Fruit fly (Drosophila melanogaster) whole organism, embryonic: ENCODE data around the gene CG1142.
A peak's percentile ranks its signal among the peaks of the same experiment; 100 is the strongest.

Source experiments
- B-H2 ChIP-seq: fragments of 200-800 bp; sonication (Bioruptor generic); optimal IDR thresholded peaks from 2 replicates; lab custom pipeline; 2018; ENCODE audit warnings: missing biosample characterization, mild to moderate bottlenecking, missing genetic modification characterization
- CG10267 ChIP-seq: fragments of 200-800 bp; sonication (Bioruptor generic); optimal IDR thresholded peaks from 2 replicates; lab custom pipeline; 2018; ENCODE audit warnings: missing biosample characterization, mild to moderate bottlenecking, missing genetic modification characterization, moderate library complexity
- CG10654 ChIP-seq: fragments of 200-800 bp; sonication (Bioruptor generic); optimal IDR thresholded peaks from 2 replicates; lab custom pipeline; 2016; ENCODE audit warnings: missing biosample characterization, missing genetic modification characterization
- CG12659 ChIP-seq: fragments of 200-800 bp; sonication (Bioruptor generic); optimal IDR thresholded peaks from 3 replicates; lab custom pipeline; 2017; ENCODE audit warnings: mild to moderate bottlenecking, missing biosample characterization, missing genetic modification reagents, missing genetic modification characterization
- CG12942 ChIP-seq: fragments of 200-800 bp; sonication (Bioruptor generic); optimal IDR thresholded peaks from 3 replicates; lab custom pipeline; 2016; ENCODE audit warnings: missing biosample characterization, missing genetic modification characterization
- CG13123 ChIP-seq: fragments of 200-800 bp; sonication (Bioruptor generic); optimal IDR thresholded peaks from 2 replicates; lab custom pipeline; 2016; ENCODE audit warnings: missing biosample characterization, missing genetic modification characterization
- CG13296 ChIP-seq: fragments of 200-800 bp; sonication (Bioruptor generic); optimal IDR thresholded peaks from 3 replicates; lab custom pipeline; 2018; ENCODE audit warnings: missing biosample characterization, mild to moderate bottlenecking, missing genetic modification characterization
- CG1529 ChIP-seq: fragments of 200-800 bp; sonication (Bioruptor generic); optimal IDR thresholded peaks from 3 replicates; lab custom pipeline; 2018; ENCODE audit warnings: missing biosample characterization, missing genetic modification characterization
- CG17328 ChIP-seq: fragments of 200-800 bp; sonication (Bioruptor generic); IDR thresholded peaks from 2 replicates; pipeline ENCODE4 v1.3.6; 2022; ENCODE audit warnings: missing biosample characterization, missing genetic modification characterization
- CG2116 ChIP-seq: fragments of 200-800 bp; sonication (Bioruptor generic); optimal IDR thresholded peaks from 3 replicates; lab custom pipeline; 2018; ENCODE audit warnings: missing biosample characterization, mild to moderate bottlenecking, missing genetic modification characterization
- CG2875 ChIP-seq: fragments of 200-800 bp; sonication (Bioruptor generic); optimal IDR thresholded peaks from 2 replicates; lab custom pipeline; 2017; ENCODE audit warnings: missing biosample characterization, mild to moderate bottlenecking, missing genetic modification characterization, missing genetic modification reagents
- CG31388 ChIP-seq: fragments of 200-800 bp; sonication (Bioruptor generic); optimal IDR thresholded peaks from 2 replicates; lab custom pipeline; 2016; ENCODE audit warnings: missing biosample characterization, missing genetic modification characterization
- CG3281 ChIP-seq: fragments of 200-800 bp; sonication (Bioruptor generic); optimal IDR thresholded peaks from 3 replicates; lab custom pipeline; 2017; ENCODE audit warnings: missing biosample characterization, mild to moderate bottlenecking, missing genetic modification characterization
- CG4707 ChIP-seq: fragments of 200-800 bp; sonication (Bioruptor generic); optimal IDR thresholded peaks from 2 replicates; lab custom pipeline; 2018; ENCODE audit warnings: missing biosample characterization, mild to moderate bottlenecking, missing genetic modification characterization, moderate library complexity
- CG5180 ChIP-seq: fragments of 200-800 bp; sonication (Bioruptor generic); optimal IDR thresholded peaks from 3 replicates; lab custom pipeline; 2017; ENCODE audit warnings: missing biosample characterization, missing genetic modification characterization, mild to moderate bottlenecking, moderate library complexity, missing genetic modification reagents
- CG6791 ChIP-seq: fragments of 200-800 bp; sonication (Bioruptor generic); IDR thresholded peaks from 3 replicates; pipeline ENCODE4 v1.3.6; 2022; ENCODE audit warnings: missing biosample characterization, missing genetic modification characterization; ENCODE audit not compliant: partially characterized antibody
- CG6813 ChIP-seq: fragments of 200-800 bp; sonication (Bioruptor generic); optimal IDR thresholded peaks from 2 replicates; lab custom pipeline; 2017; ENCODE audit warnings: missing biosample characterization, missing genetic modification characterization, mild to moderate bottlenecking, moderate library complexity, missing genetic modification reagents
- CG8089 ChIP-seq: fragments of 200-800 bp; sonication (Bioruptor generic); optimal IDR thresholded peaks from 3 replicates; lab custom pipeline; 2016; ENCODE audit warnings: missing biosample characterization, missing genetic modification characterization
- CG8290 ChIP-seq, 3 experiments: fragments of 200-800 bp; sonication (Bioruptor generic); optimal IDR thresholded peaks; 2 replicates each; lab custom pipeline; 2016 to 2019; ENCODE audit warnings: missing biosample characterization in 3 of 3, missing genetic modification characterization in 3 of 3, mild to moderate bottlenecking in 2 of 3, moderate library complexity in 1 of 3
- CG9215 ChIP-seq: fragments of 200-800 bp; sonication (Bioruptor generic); IDR thresholded peaks from 2 replicates; pipeline ENCODE4 v1.3.6; 2022; ENCODE audit warnings: missing biosample characterization, missing genetic modification characterization
- CG9876 ChIP-seq: fragments of 200-800 bp; sonication (Bioruptor generic); optimal IDR thresholded peaks from 2 replicates; lab custom pipeline; 2016; ENCODE audit warnings: missing biosample characterization, missing genetic modification characterization
- CG9932 ChIP-seq: fragments of 200-800 bp; sonication (Bioruptor generic); IDR thresholded peaks from 2 replicates; pipeline ENCODE4 v1.3.6; 2022; ENCODE audit warnings: missing biosample characterization, missing genetic modification characterization
- CrebB ChIP-seq: fragments of 200-800 bp; sonication (Bioruptor generic); optimal IDR thresholded peaks from 3 replicates; lab custom pipeline; 2018; ENCODE audit warnings: missing biosample characterization, mild to moderate bottlenecking, missing genetic modification characterization
- E2f1 ChIP-seq: fragments of 200-800 bp; sonication (Bioruptor generic); IDR thresholded peaks from 2 replicates; pipeline ENCODE4 v1.3.6; 2022; ENCODE audit warnings: missing biosample characterization, missing genetic modification characterization
- Ets65A ChIP-seq: fragments of 200-800 bp; sonication (Bioruptor generic); peaks from one replicate; lab custom pipeline; 2016; ENCODE audit warnings: missing biosample characterization, missing genetic modification characterization
- HmgD ChIP-seq: fragments of 200-800 bp; sonication (Bioruptor generic); optimal IDR thresholded peaks from 3 replicates; lab custom pipeline; 2016; ENCODE audit warnings: missing biosample characterization, missing genetic modification characterization
- Lim3 ChIP-seq: fragments of 200-800 bp; sonication (Bioruptor generic); IDR thresholded peaks from 2 replicates; pipeline ENCODE4 v1.3.6; 2022; ENCODE audit warnings: missing biosample characterization, missing genetic modification characterization
- Max ChIP-seq: fragments of 200-800 bp; sonication (Bioruptor generic); optimal IDR thresholded peaks from 2 replicates; lab custom pipeline; 2016; ENCODE audit warnings: missing biosample characterization, mild to moderate bottlenecking, missing genetic modification characterization
- Spps ChIP-seq: fragments of 200-800 bp; sonication (Bioruptor generic); optimal IDR thresholded peaks from 2 replicates; lab custom pipeline; 2018; ENCODE audit warnings: missing biosample characterization, mild to moderate bottlenecking, missing genetic modification characterization
- Sry-β ChIP-seq: fragments of 200-800 bp; sonication (Bioruptor generic); optimal IDR thresholded peaks from 2 replicates; lab custom pipeline; 2018; ENCODE audit warnings: missing biosample characterization, mild to moderate bottlenecking, missing genetic modification characterization, moderate library complexity
- Xrp1 ChIP-seq: fragments of 200-800 bp; sonication (Bioruptor generic); IDR thresholded peaks from 2 replicates; pipeline ENCODE4 v1.3.6; 2022; ENCODE audit warnings: missing biosample characterization, missing genetic modification characterization
- abd-A ChIP-seq: fragments of 200-800 bp; sonication (Bioruptor generic); optimal IDR thresholded peaks from 3 replicates; lab custom pipeline; 2019; ENCODE audit warnings: missing biosample characterization, mild to moderate bottlenecking, missing genetic modification characterization, moderate library complexity
- chn ChIP-seq: fragments of 200-800 bp; sonication (Bioruptor generic); optimal IDR thresholded peaks from 2 replicates; lab custom pipeline; 2016; ENCODE audit warnings: missing biosample characterization, missing genetic modification characterization
- crp ChIP-seq, 2 experiments: fragments of 200-800 bp; sonication (Bioruptor generic); optimal IDR thresholded peaks; 2 replicates in 1 of 2; 3 replicates in 1 of 2; lab custom pipeline; 2017; ENCODE audit warnings: missing biosample characterization in 2 of 2, missing genetic modification characterization in 2 of 2, mild to moderate bottlenecking in 1 of 2, moderate library complexity in 1 of 2
- dmrt11E ChIP-seq: fragments of 200-800 bp; sonication (Bioruptor generic); optimal IDR thresholded peaks from 3 replicates; lab custom pipeline; 2018; ENCODE audit warnings: missing biosample characterization, mild to moderate bottlenecking, missing genetic modification characterization, moderate library complexity
- fd96Cb ChIP-seq: fragments of 200-800 bp; sonication (Bioruptor generic); optimal IDR thresholded peaks from 2 replicates; lab custom pipeline; 2018; ENCODE audit warnings: missing biosample characterization, mild to moderate bottlenecking, missing genetic modification characterization, moderate library complexity
- gsb-n ChIP-seq: fragments of 200-800 bp; sonication (Bioruptor generic); optimal IDR thresholded peaks from 3 replicates; lab custom pipeline; 2018; ENCODE audit warnings: missing biosample characterization, mild to moderate bottlenecking, missing genetic modification characterization
- gt ChIP-seq: fragments of 200-800 bp; sonication (Bioruptor generic); IDR thresholded peaks from 2 replicates; pipeline ENCODE4 v1.3.6; 2022; ENCODE audit warnings: missing biosample characterization, missing genetic modification characterization
- h ChIP-seq: fragments of >200 bp; optimal IDR thresholded peaks from 2 replicates; lab custom pipeline; 2017
- kay ChIP-seq: fragments of 200-800 bp; sonication (Bioruptor generic); optimal IDR thresholded peaks from 2 replicates; lab custom pipeline; 2016; ENCODE audit warnings: missing biosample characterization, missing genetic modification characterization
- lbe ChIP-seq: fragments of 200-800 bp; sonication (Bioruptor generic); optimal IDR thresholded peaks from 2 replicates; lab custom pipeline; 2016; ENCODE audit warnings: missing biosample characterization, mild to moderate bottlenecking, missing genetic modification characterization
- lilli ChIP-seq: fragments of 200-800 bp; sonication (Bioruptor generic); optimal IDR thresholded peaks from 3 replicates; lab custom pipeline; 2016; ENCODE audit warnings: missing biosample characterization, missing genetic modification characterization
- pum ChIP-seq: fragments of 200-800 bp; sonication (Bioruptor generic); optimal IDR thresholded peaks from 2 replicates; lab custom pipeline; 2016; ENCODE audit warnings: missing biosample characterization, missing genetic modification characterization
- ro ChIP-seq: fragments of 200-800 bp; sonication (Bioruptor generic); IDR thresholded peaks from 2 replicates; pipeline ENCODE4 v1.3.6; 2022; ENCODE audit warnings: missing biosample characterization, missing genetic modification characterization
- sim ChIP-seq: fragments of 200-800 bp; sonication (Bioruptor generic); IDR thresholded peaks from 2 replicates; pipeline ENCODE4 v1.3.6; 2022; ENCODE audit warnings: missing biosample characterization, missing genetic modification characterization
- slbo ChIP-seq: fragments of 200-800 bp; sonication (Bioruptor generic); IDR thresholded peaks from 2 replicates; pipeline ENCODE4 v1.3.6; 2022; ENCODE audit warnings: missing biosample characterization, missing genetic modification characterization
- sqz ChIP-seq: fragments of 200-800 bp; sonication (Bioruptor generic); optimal IDR thresholded peaks from 3 replicates; lab custom pipeline; 2018; ENCODE audit warnings: missing biosample characterization, mild to moderate bottlenecking, missing genetic modification characterization
- tx ChIP-seq: fragments of 200-800 bp; sonication (Bioruptor generic); optimal IDR thresholded peaks from 2 replicates; lab custom pipeline; 2016; ENCODE audit warnings: missing biosample characterization, missing genetic modification characterization
- vvl ChIP-seq: fragments of 200-800 bp; sonication (Bioruptor generic); IDR thresholded peaks from 2 replicates; pipeline ENCODE4 v1.3.6; 2022; ENCODE audit warnings: missing biosample characterization, missing genetic modification characterization
- zfh1 ChIP-seq: fragments of 200-800 bp; sonication (Bioruptor generic); IDR thresholded peaks from 3 replicates; pipeline ENCODE4 v1.3.6; 2022; ENCODE audit warnings: missing biosample characterization, missing genetic modification characterization

CG1142 gene

dm6 chr3R:7506314-7506988 is 32.9 kb upstream of the CG1142 start (continued):
- peak; percentile 34 for TF ChIP-seq HmgD (GFP tag; lab: Kevin White, UChicago)
- TF ChIP-seq Spps = no peak
- TF ChIP-seq CG8290 (GFP tag; optimal IDR thresholded peaks at IDR 0.05; lab: Kevin White, UChicago) = no peak
- peak in 1 of 2 experiments; percentile 95 for TF ChIP-seq CG8290 (tag; optimal IDR thresholded peaks at IDR 0.05; lab: Kevin White, UChicago)
- no peak for TF ChIP-seq CG5180 (GFP tag; lab: Kevin White, UChicago)
- peak; percentile 86 for TF ChIP-seq CG12659 (GFP tag; lab: Kevin White, UChicago)
- peak; percentile 59; the same call in 2 of the 3 replicates for TF ChIP-seq zfh1 (GFP tag; lab: Robert Waterston, UW)
- TF ChIP-seq slbo (GFP tag; lab: Robert Waterston, UW) = peak; percentile 97
- TF ChIP-seq h (lab: Kevin White, UChicago) = no peak
- TF ChIP-seq CG9215 (GFP tag; lab: Robert Waterston, UW) = peak; percentile 78
- peak; percentile 29 for TF ChIP-seq B-H2 (GFP tag; lab: Kevin White, UChicago)
- TF ChIP-seq CG6813 = peak; percentile 65
- TF ChIP-seq CG10654 (GFP tag; lab: Kevin White, UChicago) = peak; percentile 48
- peak; percentile 92 for TF ChIP-seq CG9932
- peak; percentile 58 for TF ChIP-seq Xrp1
- no peak for TF ChIP-seq CG1529 (GFP tag; lab: Kevin White, UChicago)
- TF ChIP-seq CG2116 (GFP tag; lab: Kevin White, UChicago) = peak; percentile 36
- TF ChIP-seq CG31388 (GFP tag; lab: Kevin White, UChicago) = no peak
- peak; percentile 30 for TF ChIP-seq fd96Cb (tag; lab: Kevin White, UChicago)
- no peak for TF ChIP-seq sim
- TF ChIP-seq CG13123 (GFP tag; lab: Kevin White, UChicago) = peak; percentile 60
- TF ChIP-seq kay (GFP tag; lab: Kevin White, UChicago) = peak; percentile 79
- peak; percentile 94 for TF ChIP-seq lilli (GFP tag; lab: Kevin White, UChicago)
- peak; percentile 82 for TF ChIP-seq Max (GFP tag; lab: Kevin White, UChicago)
- peak; percentile 69 for TF ChIP-seq E2f1 (GFP tag; lab: Robert Waterston, UW)
- peak; percentile 41 for TF ChIP-seq CG10267
- TF ChIP-seq tx (GFP tag; lab: Kevin White, UChicago) = peak; percentile 80
- no peak for TF ChIP-seq gsb-n (tag; lab: Kevin White, UChicago)
- peak; percentile 64 for TF ChIP-seq CG9876
- peak; percentile 23 for TF ChIP-seq chn (GFP tag; lab: Kevin White, UChicago)
- peak; percentile 93 for TF ChIP-seq CG3281 (GFP tag; lab: Kevin White, UChicago)
- no peak for TF ChIP-seq gt (GFP tag; lab: Robert Waterston, UW)
- peak; percentile 85; the same call in 1 of the 2 replicates for TF ChIP-seq vvl (GFP tag; lab: Robert Waterston, UW)
- peak; percentile 81 for TF ChIP-seq CG13296 (GFP tag; lab: Kevin White, UChicago)
- TF ChIP-seq sqz (GFP tag; lab: Kevin White, UChicago) = no peak
- peak in 1 of 2 experiments; percentile 19 for TF ChIP-seq crp (GFP tag; optimal IDR thresholded peaks at IDR 0.05; lab: Kevin White, UChicago)
- TF ChIP-seq ro = no peak
- TF ChIP-seq CG17328 = peak; percentile 69; the same call in 1 of the 2 replicates
- peak; percentile 98 for TF ChIP-seq Ets65A (GFP tag; lab: Kevin White, UChicago)
- no peak for TF ChIP-seq Lim3 (GFP tag; lab: Robert Waterston, UW)
- TF ChIP-seq abd-A = peak; percentile 59
- TF ChIP-seq CG4707 (GFP tag; lab: Kevin White, UChicago) = no peak
- no peak for TF ChIP-seq Sry-β (GFP tag; lab: Kevin White, UChicago)
- TF ChIP-seq lbe (GFP tag; lab: Kevin White, UChicago) = no peak
- TF ChIP-seq CrebB (tag; lab: Kevin White, UChicago) = peak; percentile 81
- TF ChIP-seq CG6791 (GFP tag; lab: Robert Waterston, UW) = no peak
- TF ChIP-seq dmrt11E (tag; lab: Kevin White, UChicago) = no peak
- TF ChIP-seq CG2875 = no peak
- TF ChIP-seq CG12942 (GFP tag; lab: Kevin White, UChicago) = peak; percentile 71
- peak; percentile 59 for TF ChIP-seq pum (GFP tag; lab: Kevin White, UChicago)
- peak; percentile 55 for TF ChIP-seq CG8089 (GFP tag; lab: Kevin White, UChicago)
